Worm (Caenorhabditis elegans) whole organism, L1 larva: ENCODE data around the gene gtf-2H1.
"Not testable (repeated sequence)": the region's sequence is repeated elsewhere in the genome, so short reads cannot be mapped to it uniquely, and the experiment has no call there.

Experiments
- alr-1 ChIP-seq: fragments of 200-800 bp; sonication (Bioruptor generic); optimal IDR thresholded peaks from 2 replicates; lab custom pipeline; 2018; ENCODE audit warnings: borderline replicate concordance, mild to moderate bottlenecking, missing genetic modification characterization, missing compliant biosample characterization
- blmp-1 ChIP-seq: fragments of 150-350 bp; optimal IDR thresholded peaks from 2 replicates; lab custom pipeline; 2014; ENCODE audit warnings: missing biosample characterization, missing genetic modification characterization
- ceh-63 ChIP-seq: fragments of 200-800 bp; sonication (Bioruptor generic); optimal IDR thresholded peaks from 2 replicates; lab custom pipeline; 2018; ENCODE audit warnings: mild to moderate bottlenecking, missing genetic modification characterization, missing compliant biosample characterization
- ceh-8 ChIP-seq: fragments of 200-800 bp; sonication (Bioruptor generic); optimal IDR thresholded peaks from 2 replicates; lab custom pipeline; 2018; ENCODE audit warnings: mild to moderate bottlenecking, missing genetic modification characterization, moderate library complexity, missing compliant biosample characterization
- ceh-82 ChIP-seq, 3 experiments: fragments of 150-350 bp in 1 of 3; sonication (generic microtip) in 2 of 3; optimal IDR thresholded peaks; 2 replicates each; lab custom pipeline; 2014 to 2017; ENCODE audit warnings: missing biosample characterization in 3 of 3, missing genetic modification characterization in 3 of 3
- ces-1 ChIP-seq: fragments of 150-350 bp; optimal IDR thresholded peaks from 2 replicates; lab custom pipeline; 2014; ENCODE audit warnings: missing biosample characterization, missing genetic modification reagents, missing genetic modification characterization
- dpl-1 ChIP-seq, 3 experiments: fragments of 150-350 bp in 2 of 3; sonication (generic microtip) in 1 of 3; optimal IDR thresholded peaks; 2 replicates each; lab custom pipeline; 2014 to 2017; ENCODE audit warnings: missing biosample characterization in 3 of 3, missing genetic modification characterization in 3 of 3, missing genetic modification reagents in 3 of 3
- efl-1 ChIP-seq, 4 experiments: fragments of 150-350 bp; optimal IDR thresholded peaks in 3 of 4; peaks in 1 of 4; 1 replicate in 1 of 4; 2 replicates in 3 of 4; lab custom pipeline; 2014; ENCODE audit warnings: missing biosample characterization in 2 of 4, missing genetic modification characterization in 2 of 4, missing genetic modification reagents in 2 of 4
- egl-13 ChIP-seq: sonication (generic microtip); optimal IDR thresholded peaks from 2 replicates; lab custom pipeline; 2016; ENCODE audit warnings: missing genotype, missing genetic modification reagents, missing genetic modification characterization, missing compliant biosample characterization
- elt-2 ChIP-seq: sonication (generic microtip); optimal IDR thresholded peaks from 2 replicates; lab custom pipeline; 2016; ENCODE audit warnings: missing genetic modification characterization, mild to moderate bottlenecking, inconsistent platforms, missing compliant biosample characterization, missing genetic modification reagents
- elt-3 ChIP-seq, 6 experiments: fragments of 150-350 bp in 1 of 6; sonication (generic microtip); optimal IDR thresholded peaks; 2 replicates each; lab custom pipeline; 2017 to 2018; ENCODE audit warnings: missing biosample characterization in 6 of 6, missing genetic modification characterization in 6 of 6, inconsistent platforms in 1 of 6
- hlh-4 ChIP-seq: sonication (generic microtip); optimal IDR thresholded peaks from 2 replicates; lab custom pipeline; 2016; ENCODE audit warnings: mild to moderate bottlenecking, missing genetic modification characterization, missing compliant biosample characterization
- irx-1 ChIP-seq: sonication (generic microtip); optimal IDR thresholded peaks from 2 replicates; lab custom pipeline; 2016; ENCODE audit warnings: missing genetic modification characterization, missing compliant biosample characterization
- jun-1 ChIP-seq: fragments of 150-350 bp; optimal IDR thresholded peaks from 2 replicates; lab custom pipeline; 2014; ENCODE audit warnings: missing biosample characterization, missing genetic modification reagents, missing genetic modification characterization
- lin-13 ChIP-seq: fragments of 150-350 bp; optimal IDR thresholded peaks from 2 replicates; lab custom pipeline; 2014; ENCODE audit warnings: missing biosample characterization, missing genetic modification reagents, missing genetic modification characterization
- lin-15B ChIP-seq: fragments of 150-350 bp; sonication (generic microtip); optimal IDR thresholded peaks from 3 replicates; lab custom pipeline; 2014; ENCODE audit warnings: missing biosample characterization, missing genetic modification characterization
- lin-35 ChIP-seq, 2 experiments: fragments of 150-350 bp; optimal IDR thresholded peaks; 2 replicates each; lab custom pipeline; 2014; ENCODE audit warnings: missing biosample characterization in 2 of 2, missing genetic modification characterization in 2 of 2, missing genetic modification reagents in 2 of 2
- lir-3 ChIP-seq: sonication (generic microtip); optimal IDR thresholded peaks from 2 replicates; lab custom pipeline; 2016; ENCODE audit warnings: mild to moderate bottlenecking, missing genetic modification characterization, moderate library complexity, missing compliant biosample characterization; ENCODE audit not compliant: poor library complexity
- lsy-2 ChIP-seq, 2 experiments: fragments of 150-350 bp; optimal IDR thresholded peaks; 2 replicates each; lab custom pipeline; 2014; ENCODE audit warnings: missing biosample characterization in 2 of 2, missing genetic modification characterization in 2 of 2
- mdl-1 ChIP-seq, 2 experiments: fragments of 150-350 bp; optimal IDR thresholded peaks; 2 replicates each; lab custom pipeline; 2014 to 2017; ENCODE audit warnings: missing biosample characterization in 2 of 2, missing genetic modification characterization in 2 of 2, inconsistent platforms in 1 of 2
- mep-1 ChIP-seq: fragments of 150-350 bp; optimal IDR thresholded peaks from 2 replicates; lab custom pipeline; 2014; ENCODE audit warnings: missing biosample characterization, missing genetic modification characterization
- nhr-11 ChIP-seq: fragments of 150-350 bp; optimal IDR thresholded peaks from 2 replicates; lab custom pipeline; 2014; ENCODE audit warnings: missing biosample characterization, missing genetic modification characterization
- nhr-19 ChIP-seq: fragments of 200-800 bp; sonication (Bioruptor generic); conservative IDR thresholded peaks from 2 replicates; pipeline ENCODE4 v1.3.6; 2022; ENCODE audit warnings: missing genetic modification characterization, missing compliant biosample characterization
- nhr-20 ChIP-seq: sonication (generic microtip); optimal IDR thresholded peaks from 2 replicates; lab custom pipeline; 2016; ENCODE audit warnings: mild to moderate bottlenecking, missing genetic modification characterization, missing compliant biosample characterization
- nhr-28 ChIP-seq: fragments of 150-350 bp; optimal IDR thresholded peaks from 2 replicates; lab custom pipeline; 2014; ENCODE audit warnings: missing biosample characterization, missing genetic modification characterization
- nhr-71 ChIP-seq: sonication (generic microtip); optimal IDR thresholded peaks from 2 replicates; lab custom pipeline; 2016; ENCODE audit warnings: mild to moderate bottlenecking, missing genetic modification characterization, moderate library complexity, missing compliant biosample characterization
- nhr-76 ChIP-seq: sonication (generic microtip); optimal IDR thresholded peaks from 2 replicates; lab custom pipeline; 2017; ENCODE audit warnings: missing biosample characterization, missing genetic modification characterization
- nhr-77 ChIP-seq: fragments of 150-350 bp; optimal IDR thresholded peaks from 2 replicates; lab custom pipeline; 2014; ENCODE audit warnings: missing biosample characterization, missing genetic modification characterization
- nhr-85 ChIP-seq: sonication (generic microtip); peaks from one replicate; lab custom pipeline; 2016; ENCODE audit warnings: missing genetic modification characterization, inconsistent platforms, missing compliant biosample characterization
- nhr-90 ChIP-seq: sonication (generic microtip); optimal IDR thresholded peaks from 2 replicates; lab custom pipeline; 2016; ENCODE audit warnings: mild to moderate bottlenecking, missing genetic modification characterization, missing compliant biosample characterization; ENCODE audit not compliant: poor library complexity
- pax-3 ChIP-seq: fragments of 200-800 bp; sonication (Bioruptor generic); optimal IDR thresholded peaks from 2 replicates; lab custom pipeline; 2018; ENCODE audit warnings: mild to moderate bottlenecking, missing genetic modification characterization, moderate library complexity, missing compliant biosample characterization
- pqm-1 ChIP-seq: sonication (generic microtip); optimal IDR thresholded peaks from 3 replicates; lab custom pipeline; 2017; ENCODE audit warnings: missing biosample characterization, missing genetic modification characterization
- skn-1 ChIP-seq: fragments of 150-350 bp; optimal IDR thresholded peaks from 2 replicates; lab custom pipeline; 2014; ENCODE audit warnings: missing biosample characterization, missing genetic modification characterization
- snu-23 ChIP-seq: sonication (generic microtip); optimal IDR thresholded peaks from 2 replicates; lab custom pipeline; 2016; ENCODE audit warnings: missing genetic modification characterization, missing compliant biosample characterization
- sox-4 ChIP-seq: sonication (generic microtip); optimal IDR thresholded peaks from 2 replicates; lab custom pipeline; 2016; ENCODE audit warnings: missing genetic modification characterization, missing compliant biosample characterization
- swsn-7 ChIP-seq: sonication (generic microtip); optimal IDR thresholded peaks from 2 replicates; lab custom pipeline; 2016; ENCODE audit warnings: missing genetic modification characterization, missing compliant biosample characterization
- tbx-2 ChIP-seq: sonication (generic microtip); optimal IDR thresholded peaks from 2 replicates; lab custom pipeline; 2016; ENCODE audit warnings: missing genetic modification characterization, missing compliant biosample characterization
- unc-86 ChIP-seq: sonication (generic microtip); optimal IDR thresholded peaks from 2 replicates; lab custom pipeline; 2016; ENCODE audit warnings: missing genetic modification characterization, missing compliant biosample characterization

The gtf-2H1 gene

DNA sequence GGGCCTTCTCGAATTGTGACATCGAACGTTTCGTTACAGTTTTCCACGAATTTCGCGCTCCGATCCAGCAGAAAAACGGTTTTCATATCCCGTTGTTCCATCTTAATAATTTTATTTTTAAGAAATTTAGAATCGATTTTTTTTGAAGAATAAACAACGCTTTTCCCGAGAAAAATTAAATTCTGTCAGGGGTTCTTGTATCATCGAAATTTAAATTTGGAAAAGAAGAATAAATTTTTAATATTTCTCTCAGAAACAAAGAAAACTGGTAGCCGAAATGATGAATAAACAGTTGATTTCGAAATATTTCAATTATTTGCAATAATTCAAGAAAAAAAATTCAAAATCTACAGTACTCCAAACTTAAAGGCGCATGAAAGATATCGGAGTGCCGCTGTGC, 5.8 kb upstream of the gtf-2H1 start, which contains the start of gene ints-13:
ints-13 (minus strand) TSS at position 101 of the 400 bp plus-strand sequence.
- TF ChIP-seq pax-3 (tag; lab: Kevin White, UChicago) (no peak), lin-13 (no peak), elt-3 (tag; optimal IDR thresholded peaks at IDR 0.05; lab: Kevin White, UChicago) (no peak), lir-3 (no peak), nhr-77 (tag; lab: Kevin White, UChicago) (no peak), snu-23 (GFP tag; lab: Kevin White, UChicago) (no peak), alr-1 (tag; lab: Kevin White, UChicago) (no peak), elt-2 (tag; lab: Kevin White, UChicago) (no peak), efl-1 (optimal IDR thresholded peaks at IDR 0.05; lab: Kevin White, UChicago) (no peak), efl-1 (GFP tag; optimal IDR thresholded peaks at IDR 0.05 in 1 of 2; lab: Kevin White, UChicago) (no peak), ces-1 (no peak), tbx-2 (tag; lab: Kevin White, UChicago) (no peak), nhr-28 (tag; lab: Kevin White, UChicago) (no peak)

ce11 chrIV:236138-236537, 4.6 kb upstream of the gtf-2H1 start:
- TF ChIP-seq nhr-19 (no peak), tbx-2 (tag; lab: Kevin White, UChicago) (no peak)
- TF ChIP-seq, all 84 proteins: peak for 0

- TF ChIP-seq efl-1 (optimal IDR thresholded peaks at IDR 0.05; lab: Kevin White, UChicago) = not testable (repeated sequence)
- peak in 1 of 2 experiments; percentile 17 for TF ChIP-seq efl-1 (GFP tag; optimal IDR thresholded peaks at IDR 0.05 in 1 of 2; lab: Kevin White, UChicago)
Observed at ce11 chrIV:230714-231113, 859 bp downstream of the gtf-2H1 start.

- no peak for TF ChIP-seq irx-1 (tag; lab: Kevin White, UChicago)
- TF ChIP-seq sox-4 (tag; lab: Kevin White, UChicago) = no peak
- TF ChIP-seq nhr-28 (tag; lab: Kevin White, UChicago) = no peak
- no peak for TF ChIP-seq lin-35 (GFP tag; optimal IDR thresholded peaks at IDR 0.05; lab: Kevin White, UChicago)
Observed at ce11 chrIV:218252-218651, 13.3 kb downstream of the gtf-2H1 start, which contains the start of gene prdx-6. prdx-6 (plus strand) TSS chrIV:218552.

ce11 chrIV:210591-210990, 21.0 kb downstream of the gtf-2H1 start:
- no peak for TF ChIP-seq ceh-63 (GFP tag; lab: Kevin White, UChicago)
- peak; percentile 10 to 25 (median 23) for TF ChIP-seq dpl-1 (GFP tag; optimal IDR thresholded peaks at IDR 0.05; lab: Kevin White, UChicago)
- TF ChIP-seq elt-3 (tag; optimal IDR thresholded peaks at IDR 0.05; lab: Kevin White, UChicago) = peak in 2 of 6 experiments; percentile 22 to 50
- peak; percentile 61 for TF ChIP-seq skn-1 (tag; lab: Kevin White, UChicago)
- TF ChIP-seq jun-1 = peak; percentile 31
- TF ChIP-seq nhr-11 (tag; lab: Kevin White, UChicago) = no peak
- peak; percentile 64 for TF ChIP-seq nhr-71 (tag; lab: Kevin White, UChicago)
- peak in 1 of 2 experiments; percentile 10 for TF ChIP-seq mdl-1 (tag; optimal IDR thresholded peaks at IDR 0.05; lab: Kevin White, UChicago)
- TF ChIP-seq ceh-8 (GFP tag; lab: Kevin White, UChicago) = no peak
- peak; percentile 11 for TF ChIP-seq lin-13
- TF ChIP-seq nhr-20 (tag; lab: Kevin White, UChicago) = peak; percentile 50
- TF ChIP-seq tbx-2 (tag; lab: Kevin White, UChicago) = peak; percentile 41
- TF ChIP-seq mep-1 = peak; percentile 35
- peak in 2 of 3 experiments; percentile 10 to 27 for TF ChIP-seq ceh-82 (tag; optimal IDR thresholded peaks at IDR 0.05; lab: Kevin White, UChicago)
- peak; percentile 75 for TF ChIP-seq nhr-90 (tag; lab: Kevin White, UChicago)
- TF ChIP-seq pqm-1 (tag; lab: Kevin White, UChicago) = no peak
- peak; percentile 79 for TF ChIP-seq elt-2 (tag; lab: Kevin White, UChicago)
- peak; percentile 84 for TF ChIP-seq nhr-85 (tag; lab: Kevin White, UChicago)
- peak; percentile 57 for TF ChIP-seq snu-23 (GFP tag; lab: Kevin White, UChicago)
- TF ChIP-seq blmp-1 (tag; lab: Kevin White, UChicago) = peak; percentile 14
- no peak for TF ChIP-seq egl-13
- peak; percentile 35 to 38 for TF ChIP-seq lsy-2 (tag; optimal IDR thresholded peaks at IDR 0.05; lab: Kevin White, UChicago)
- peak; percentile 49 for TF ChIP-seq swsn-7 (tag; lab: Kevin White, UChicago)
- TF ChIP-seq nhr-76 (tag; lab: Kevin White, UChicago) = no peak
- TF ChIP-seq lin-15B (tag; lab: Kevin White, UChicago) = no peak
- peak; percentile 9 for TF ChIP-seq unc-86 (tag; lab: Kevin White, UChicago)
- TF ChIP-seq efl-1 (optimal IDR thresholded peaks at IDR 0.05; lab: Kevin White, UChicago) = peak; percentile 50 to 53
- TF ChIP-seq efl-1 (GFP tag; optimal IDR thresholded peaks at IDR 0.05 in 1 of 2; lab: Kevin White, UChicago) = peak; percentile 32 to 94
- no peak for TF ChIP-seq hlh-4 (tag; lab: Kevin White, UChicago)
- peak in 1 of 2 experiments; percentile 66 for TF ChIP-seq lin-35 (GFP tag; optimal IDR thresholded peaks at IDR 0.05; lab: Kevin White, UChicago)
